Fruit fly (Drosophila melanogaster) S2 (cell line): ENCODE measurements around the gene Pfrx.

ENCODE experiments used
- CG8478 ChIP-seq: fragments of >200 bp; optimal IDR thresholded peaks from 2 replicates; lab custom pipeline; 2018
- CTCF ChIP-seq, 2 experiments: fragments of >200 bp; optimal IDR thresholded peaks; 2 replicates each; lab custom pipeline; 2018

- TF ChIP-seq CTCF (optimal IDR thresholded peaks at IDR 0.05; lab: Kevin White, UChicago) (peak; percentile 36 to 46), CG8478 (lab: Kevin White, UChicago) (no peak)
Observed at dm6 chrX:19505334-19506185, 10.3 kb downstream of the Pfrx start.
